Worm (Caenorhabditis elegans): ENCODE data around the gene twk-5.

ce11 chrII:11510373-11510772, 25.3 kb upstream of the twk-5 start, which contains the start of gene npr-41:
- no peak for TF ChIP-seq ama-1 (optimal IDR thresholded peaks at IDR 0.05)
- TF ChIP-seq sea-2 (GFP tag; optimal IDR thresholded peaks at IDR 0.05): no peak
- no peak for TF ChIP-seq ztf-4 (tag; optimal IDR thresholded peaks at IDR 0.05)
- TF ChIP-seq elt-1 (tag; optimal IDR thresholded peaks at IDR 0.05): no peak
- no peak for TF ChIP-seq lsy-12 (tag; optimal IDR thresholded peaks at IDR 0.05)
- no peak for TF ChIP-seq fos-1 (tag; optimal IDR thresholded peaks at IDR 0.05)
- TF ChIP-seq R02D3.7 (tag; optimal IDR thresholded peaks at IDR 0.05): no peak
- no peak for TF ChIP-seq nfya-1 (tag; optimal IDR thresholded peaks at IDR 0.05; ENCODE audit: insufficient read depth)
